Worm (Caenorhabditis elegans): ENCODE results near the gene rod-1.

DNA sequence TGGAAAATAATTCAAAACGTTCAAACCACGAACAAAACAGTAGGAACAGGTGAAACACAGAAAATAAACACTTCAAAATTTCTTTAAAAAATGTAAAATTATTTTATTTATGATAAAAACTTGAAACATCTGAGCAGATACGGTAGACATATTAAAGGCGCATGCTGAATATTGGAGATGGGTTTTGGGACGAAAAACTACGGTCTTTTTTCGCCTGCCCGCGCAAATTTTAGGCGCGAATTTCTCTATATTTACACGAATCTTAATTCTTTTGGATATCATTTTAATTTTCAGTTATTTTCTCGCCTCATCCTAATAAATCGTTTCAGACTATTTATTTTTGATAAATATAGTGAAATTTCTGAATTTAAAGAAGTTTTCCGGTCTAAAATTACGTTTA lies 555 bp upstream of the rod-1 start:
- TF ChIP-seq nhr-11 (tag; optimal IDR thresholded peaks at IDR 0.05), result no peak
- TF ChIP-seq elt-2 (tag; optimal IDR thresholded peaks at IDR 0.05), result no peak
- no peak for TF ChIP-seq ama-1 (optimal IDR thresholded peaks at IDR 0.05)
- TF ChIP-seq T23F11.4 (GFP tag; optimal IDR thresholded peaks at IDR 0.05), result no peak
- TF ChIP-seq F13H6.1 (tag; optimal IDR thresholded peaks at IDR 0.05), result no peak
- TF ChIP-seq hlh-30 (tag; optimal IDR thresholded peaks at IDR 0.05; ENCODE audit: insufficient read depth), result no peak
- no peak for TF ChIP-seq ceh-9 (tag; optimal IDR thresholded peaks at IDR 0.05)
- no peak for TF ChIP-seq fkh-10 (GFP tag; optimal IDR thresholded peaks at IDR 0.05)
- TF ChIP-seq hlh-13 (GFP tag; optimal IDR thresholded peaks at IDR 0.05), result no peak
- no peak for TF ChIP-seq hlh-15 (tag; optimal IDR thresholded peaks at IDR 0.05)
- no peak for TF ChIP-seq pha-4 (tag; optimal IDR thresholded peaks at IDR 0.05)
- no peak for TF ChIP-seq Y22D7AL.16 (tag; optimal IDR thresholded peaks at IDR 0.05)
